Fruit fly (Drosophila melanogaster) whole organism, embryonic: ENCODE data around the gene Lrch.
A peak's percentile ranks its signal among the peaks of the same experiment; 100 is the strongest.

Experiments
- ATbp ChIP-seq: fragments of 200-800 bp; sonication (Bioruptor generic); optimal IDR thresholded peaks from 2 replicates; lab custom pipeline; 2017; ENCODE audit warnings: missing biosample characterization, mild to moderate bottlenecking, missing genetic modification characterization, missing genetic modification reagents
- B-H2 ChIP-seq: fragments of 200-800 bp; sonication (Bioruptor generic); optimal IDR thresholded peaks from 2 replicates; lab custom pipeline; 2018; ENCODE audit warnings: missing biosample characterization, mild to moderate bottlenecking, missing genetic modification characterization
- Bgb ChIP-seq: fragments of 200-800 bp; sonication (Bioruptor generic); IDR thresholded peaks from 2 replicates; pipeline ENCODE4 v1.3.6; 2022; ENCODE audit warnings: missing biosample characterization, missing genetic modification characterization; ENCODE audit not compliant: partially characterized antibody
- CG10959 ChIP-seq: fragments of 200-800 bp; sonication (Bioruptor generic); IDR thresholded peaks from 2 replicates; pipeline ENCODE4 v1.3.6; 2022; ENCODE audit warnings: missing biosample characterization, missing genetic modification characterization
- CG12659 ChIP-seq: fragments of 200-800 bp; sonication (Bioruptor generic); optimal IDR thresholded peaks from 3 replicates; lab custom pipeline; 2017; ENCODE audit warnings: mild to moderate bottlenecking, missing biosample characterization, missing genetic modification reagents, missing genetic modification characterization
- CG13287 ChIP-seq: fragments of 200-800 bp; sonication (Bioruptor generic); IDR thresholded peaks from 2 replicates; pipeline ENCODE4 v1.3.6; 2022; ENCODE audit warnings: missing biosample characterization, missing genetic modification characterization; ENCODE audit not compliant: partially characterized antibody
- CG16813 ChIP-seq: fragments of 200-800 bp; sonication (Bioruptor generic); IDR thresholded peaks from 3 replicates; pipeline ENCODE4 v1.3.6; 2022; ENCODE audit warnings: missing biosample characterization, missing genetic modification characterization; ENCODE audit not compliant: partially characterized antibody
- CG17612 ChIP-seq: fragments of 200-800 bp; sonication (Bioruptor generic); IDR thresholded peaks from 2 replicates; pipeline ENCODE4 v1.3.6; 2022; ENCODE audit warnings: missing biosample characterization, missing genetic modification characterization
- CG2120 ChIP-seq: fragments of 200-800 bp; sonication (Bioruptor generic); optimal IDR thresholded peaks from 3 replicates; lab custom pipeline; 2016; ENCODE audit warnings: missing biosample characterization, missing genetic modification characterization
- CG2199 ChIP-seq: fragments of 200-800 bp; sonication (Bioruptor generic); IDR thresholded peaks from 3 replicates; pipeline ENCODE4 v1.3.6; 2022; ENCODE audit warnings: missing biosample characterization, missing genetic modification characterization
- CG42726 ChIP-seq: fragments of 200-800 bp; sonication (Bioruptor generic); IDR thresholded peaks from 2 replicates; pipeline ENCODE4 v1.3.6; 2022; ENCODE audit warnings: missing biosample characterization, missing genetic modification characterization; ENCODE audit not compliant: partially characterized antibody
- CG6654 ChIP-seq: fragments of 200-800 bp; sonication (Bioruptor generic); optimal IDR thresholded peaks from 2 replicates; lab custom pipeline; 2017; ENCODE audit warnings: missing biosample characterization, mild to moderate bottlenecking, missing genetic modification characterization
- CG6854 ChIP-seq: fragments of 200-800 bp; sonication (Bioruptor generic); optimal IDR thresholded peaks from 3 replicates; lab custom pipeline; 2017; ENCODE audit warnings: missing biosample characterization, mild to moderate bottlenecking, missing genetic modification characterization
- CTCF ChIP-seq: fragments of 200-800 bp; sonication (Bioruptor generic); optimal IDR thresholded peaks from 2 replicates; lab custom pipeline; 2017; ENCODE audit warnings: missing biosample characterization, mild to moderate bottlenecking, missing genetic modification characterization, moderate library complexity
- Dad ChIP-seq: fragments of 200-800 bp; sonication (Bioruptor generic); optimal IDR thresholded peaks from 3 replicates; lab custom pipeline; 2016; ENCODE audit warnings: missing biosample characterization, missing genetic modification characterization
- Dek ChIP-seq: fragments of 200-800 bp; sonication (Bioruptor generic); optimal IDR thresholded peaks from 3 replicates; lab custom pipeline; 2019; ENCODE audit warnings: missing biosample characterization, mild to moderate bottlenecking, missing genetic modification characterization, moderate library complexity
- Dp ChIP-seq: fragments of 200-800 bp; sonication (Bioruptor generic); optimal IDR thresholded peaks from 2 replicates; lab custom pipeline; 2018; ENCODE audit warnings: missing biosample characterization, mild to moderate bottlenecking, missing genetic modification characterization, moderate library complexity
- HLH4C ChIP-seq: fragments of 200-800 bp; sonication (Bioruptor generic); IDR thresholded peaks from 3 replicates; pipeline ENCODE4 v1.3.6; 2022; ENCODE audit warnings: missing biosample characterization, missing genetic modification characterization; ENCODE audit not compliant: partially characterized antibody
- HmgZ ChIP-seq: fragments of 200-800 bp; sonication (Bioruptor generic); optimal IDR thresholded peaks from 2 replicates; lab custom pipeline; 2018; ENCODE audit warnings: missing biosample characterization, mild to moderate bottlenecking, missing genetic modification characterization
- Hr51 ChIP-seq, 2 experiments: fragments of 200-800 bp; sonication (Bioruptor generic); optimal IDR thresholded peaks; 2 replicates in 1 of 2; 3 replicates in 1 of 2; lab custom pipeline; 2016 to 2018; ENCODE audit warnings: missing biosample characterization in 2 of 2, missing genetic modification characterization in 2 of 2, mild to moderate bottlenecking in 1 of 2, moderate library complexity in 1 of 2
- Kr ChIP-seq: fragments of 200-800 bp; sonication (Bioruptor generic); optimal IDR thresholded peaks from 2 replicates; lab custom pipeline; 2017; ENCODE audit warnings: missing biosample characterization, mild to moderate bottlenecking, missing genetic modification characterization
- Lhr ChIP-seq: fragments of 200-800 bp; sonication (Bioruptor generic); optimal IDR thresholded peaks from 3 replicates; lab custom pipeline; 2017; ENCODE audit warnings: mild to moderate bottlenecking, missing biosample characterization, missing genetic modification reagents, missing genetic modification characterization
- Meics ChIP-seq: fragments of 200-800 bp; sonication (Bioruptor generic); optimal IDR thresholded peaks from 2 replicates; lab custom pipeline; 2017; ENCODE audit warnings: missing biosample characterization, mild to moderate bottlenecking, missing genetic modification characterization
- Myb ChIP-seq: fragments of 200-800 bp; sonication (Bioruptor generic); optimal IDR thresholded peaks from 2 replicates; lab custom pipeline; 2016; ENCODE audit warnings: missing biosample characterization, missing genetic modification characterization
- Opbp ChIP-seq: fragments of 200-800 bp; sonication (Bioruptor generic); IDR thresholded peaks from 3 replicates; pipeline ENCODE4 v1.3.6; 2022; ENCODE audit warnings: missing biosample characterization, missing genetic modification characterization; ENCODE audit not compliant: partially characterized antibody
- Poxn ChIP-seq: fragments of 200-800 bp; sonication (Bioruptor generic); IDR thresholded peaks from 2 replicates; pipeline ENCODE4 v1.3.6; 2022; ENCODE audit warnings: missing biosample characterization, missing genetic modification characterization
- Scr ChIP-seq: fragments of 200-800 bp; sonication (Bioruptor generic); IDR thresholded peaks from 2 replicates; pipeline ENCODE4 v1.3.6; 2022; ENCODE audit warnings: missing biosample characterization, missing genetic modification characterization; ENCODE audit not compliant: partially characterized antibody
- Sin3A ChIP-seq: fragments of >200 bp; optimal IDR thresholded peaks from 2 replicates; lab custom pipeline; 2018
- Trl ChIP-seq, 3 experiments: fragments of >200 bp in 2 of 3; fragments of 200-800 bp in 1 of 3; sonication (Bioruptor generic) in 1 of 3; optimal IDR thresholded peaks; 2 replicates in 1 of 3; 3 replicates in 2 of 3; lab custom pipeline; 2016 to 2017; ENCODE audit warnings: missing biosample characterization in 1 of 3, missing genetic modification characterization in 1 of 3
- Xrp1 ChIP-seq: fragments of 200-800 bp; sonication (Bioruptor generic); IDR thresholded peaks from 2 replicates; pipeline ENCODE4 v1.3.6; 2022; ENCODE audit warnings: missing biosample characterization, missing genetic modification characterization
- amos ChIP-seq: fragments of 200-800 bp; sonication (Bioruptor generic); IDR thresholded peaks from 2 replicates; pipeline ENCODE4 v1.3.6; 2022; ENCODE audit warnings: missing biosample characterization, missing genetic modification characterization; ENCODE audit not compliant: partially characterized antibody
- cad ChIP-seq: fragments of >200 bp; optimal IDR thresholded peaks from 2 replicates; lab custom pipeline; 2017; ENCODE audit warnings: missing biosample characterization, missing genetic modification characterization
- gfzf ChIP-seq: fragments of 200-800 bp; sonication (Bioruptor generic); optimal IDR thresholded peaks from 2 replicates; lab custom pipeline; 2016; ENCODE audit warnings: missing biosample characterization, mild to moderate bottlenecking, missing genetic modification characterization, moderate library complexity
- jigr1 ChIP-seq: fragments of 200-800 bp; sonication (Bioruptor generic); IDR thresholded peaks from 3 replicates; pipeline ENCODE4 v1.3.6; 2022; ENCODE audit warnings: missing biosample characterization, missing genetic modification characterization
- knrl ChIP-seq: fragments of 200-800 bp; sonication (Bioruptor generic); IDR thresholded peaks from 3 replicates; pipeline ENCODE4 v1.3.6; 2022; ENCODE audit warnings: missing biosample characterization, missing genetic modification characterization; ENCODE audit not compliant: partially characterized antibody
- lmd ChIP-seq: fragments of 200-800 bp; sonication (Bioruptor generic); IDR thresholded peaks from 2 replicates; pipeline ENCODE4 v1.3.6; 2022; ENCODE audit warnings: missing biosample characterization, missing genetic modification characterization
- pita ChIP-seq: fragments of 200-800 bp; sonication (Bioruptor generic); optimal IDR thresholded peaks from 2 replicates; lab custom pipeline; 2017; ENCODE audit warnings: missing biosample characterization, mild to moderate bottlenecking, missing genetic modification characterization
- prd ChIP-seq, 3 experiments: fragments of >200 bp in 2 of 3; fragments of 200-800 bp in 1 of 3; sonication (Bioruptor generic) in 1 of 3; optimal IDR thresholded peaks in 2 of 3; IDR thresholded peaks in 1 of 3; 2 replicates in 2 of 3; 3 replicates in 1 of 3; pipeline versions ENCODE4 v1.3.6 to Lab custom; 2017 to 2022; ENCODE audit warnings: missing biosample characterization in 1 of 3, missing genetic modification characterization in 1 of 3
- pzg ChIP-seq: fragments of 200-800 bp; sonication (Bioruptor generic); optimal IDR thresholded peaks from 3 replicates; lab custom pipeline; 2018; ENCODE audit warnings: missing biosample characterization, mild to moderate bottlenecking, missing genetic modification characterization, moderate library complexity
- sima ChIP-seq: fragments of 200-800 bp; sonication (Bioruptor generic); optimal IDR thresholded peaks from 2 replicates; lab custom pipeline; 2016; ENCODE audit warnings: missing biosample characterization, missing genetic modification characterization
- slou ChIP-seq: fragments of 200-800 bp; sonication (Bioruptor generic); optimal IDR thresholded peaks from 3 replicates; lab custom pipeline; 2016; ENCODE audit warnings: missing biosample characterization, missing genetic modification characterization
- so ChIP-seq: fragments of 200-800 bp; sonication (Bioruptor generic); IDR thresholded peaks from 3 replicates; pipeline ENCODE4 v1.3.6; 2022; ENCODE audit warnings: missing biosample characterization, missing genetic modification characterization
- stwl ChIP-seq: fragments of 200-800 bp; sonication (Bioruptor generic); optimal IDR thresholded peaks from 3 replicates; lab custom pipeline; 2018; ENCODE audit warnings: missing biosample characterization, mild to moderate bottlenecking, missing genetic modification characterization, moderate library complexity
- trem ChIP-seq: fragments of 200-800 bp; optimal IDR thresholded peaks from 3 replicates; lab custom pipeline; 2019; ENCODE audit warnings: missing biosample characterization, mild to moderate bottlenecking, missing genetic modification characterization, moderate library complexity
- zen ChIP-seq: fragments of 200-800 bp; sonication (Bioruptor generic); optimal IDR thresholded peaks from 3 replicates; lab custom pipeline; 2018; ENCODE audit warnings: missing biosample characterization, mild to moderate bottlenecking, missing genetic modification characterization, moderate library complexity

Lrch gene

DNA sequence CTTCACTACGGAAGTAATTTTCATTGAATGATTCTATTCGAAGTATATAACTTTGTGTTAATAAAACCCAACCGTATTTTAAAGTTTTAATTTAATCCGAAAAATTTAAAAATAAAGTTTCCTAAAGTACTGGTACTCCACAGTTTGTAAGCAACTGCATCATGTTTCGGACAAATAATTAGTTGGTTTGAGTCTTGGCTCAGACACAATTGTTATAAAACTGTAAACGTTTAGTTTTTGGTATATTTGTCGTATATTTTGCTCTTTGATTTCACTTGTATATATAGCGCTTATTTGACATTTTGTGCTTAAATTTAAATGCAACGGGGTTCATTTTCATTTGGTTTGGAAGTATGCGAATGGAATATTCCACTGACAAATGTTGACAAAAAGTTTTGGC is 15.4 kb downstream of the Lrch start:
- no peak for TF ChIP-seq Meics
- TF ChIP-seq sima (GFP tag; lab: Kevin White, UChicago): no peak
- TF ChIP-seq CG12659 (GFP tag; lab: Kevin White, UChicago): peak; percentile 1
- no peak for TF ChIP-seq so (GFP tag; lab: Robert Waterston, UW)
- TF ChIP-seq cad (GFP tag; lab: Kevin White, UChicago): peak; percentile 78
- TF ChIP-seq CTCF (GFP tag; lab: Kevin White, UChicago): peak; percentile 66
- TF ChIP-seq CG16813 (GFP tag; lab: Robert Waterston, UW): 0 out of 3 replicates have a peak, but pooled peaks have one; percentile 12
- peak; percentile 95 for TF ChIP-seq CG2199 (GFP tag; lab: Robert Waterston, UW)
- TF ChIP-seq CG6654 (GFP tag; lab: Kevin White, UChicago): peak; percentile 99
- TF ChIP-seq CG17612 (GFP tag; lab: Robert Waterston, UW): no peak
- TF ChIP-seq HLH4C (GFP tag; lab: Robert Waterston, UW): 0 out of 3 replicates have a peak, but pooled peaks have one; percentile 23
- peak; percentile 33; the same call in 2 of the 3 replicates for TF ChIP-seq knrl (GFP tag; lab: Robert Waterston, UW)
- TF ChIP-seq Xrp1: no peak
- no peak for TF ChIP-seq jigr1 (GFP tag; lab: Robert Waterston, UW)
- TF ChIP-seq Hr51 (GFP tag; optimal IDR thresholded peaks at IDR 0.05; lab: Kevin White, UChicago): peak in 1 of 2 experiments; percentile 69
- peak; percentile 26 for TF ChIP-seq CG6854 (GFP tag; lab: Kevin White, UChicago)
- TF ChIP-seq amos (GFP tag; lab: Robert Waterston, UW): peak; percentile 34; the same call in 1 of the 2 replicates
- peak; percentile 98 for TF ChIP-seq stwl (tag; lab: Kevin White, UChicago)
- TF ChIP-seq HmgZ (tag; lab: Kevin White, UChicago): peak; percentile 17
- TF ChIP-seq CG2120 (GFP tag; lab: Kevin White, UChicago): no peak
- TF ChIP-seq Scr: peak; percentile 53; the same call in 1 of the 2 replicates
- TF ChIP-seq pzg (GFP tag; lab: Kevin White, UChicago): peak; percentile 18
- no peak for TF ChIP-seq trem (tag; lab: Kevin White, UChicago)
- TF ChIP-seq pita: peak; percentile 55
- TF ChIP-seq CG13287 (GFP tag; lab: Robert Waterston, UW): peak; percentile 42; the same call in 1 of the 2 replicates
- TF ChIP-seq Dp (GFP tag; lab: Kevin White, UChicago): peak; percentile 29
- TF ChIP-seq Myb (GFP tag; lab: Kevin White, UChicago): peak; percentile 36
- peak; percentile 83 for TF ChIP-seq zen (tag; lab: Kevin White, UChicago)
- TF ChIP-seq Kr (GFP tag; lab: Kevin White, UChicago): no peak
- TF ChIP-seq Sin3A (lab: Kevin White, UChicago): no peak
- no peak for TF ChIP-seq prd (optimal IDR thresholded peaks at IDR 0.05; lab: Kevin White, UChicago)
- TF ChIP-seq prd (GFP tag; IDR thresholded peaks at IDR 0.05; lab: Robert Waterston, UW): no peak
- peak; percentile 58 for TF ChIP-seq gfzf
- TF ChIP-seq ATbp (GFP tag; lab: Kevin White, UChicago): no peak
- no peak for TF ChIP-seq Trl (optimal IDR thresholded peaks at IDR 0.05; lab: Kevin White, UChicago)
- TF ChIP-seq Trl (GFP tag; optimal IDR thresholded peaks at IDR 0.05; lab: Kevin White, UChicago): no peak
- peak; percentile 47 for TF ChIP-seq slou (GFP tag; lab: Kevin White, UChicago)
- TF ChIP-seq Lhr (GFP tag; lab: Kevin White, UChicago): peak; percentile 10
- no peak for TF ChIP-seq Poxn (GFP tag; lab: Robert Waterston, UW)
- TF ChIP-seq CG42726 (GFP tag; lab: Robert Waterston, UW): peak; percentile 60
- TF ChIP-seq Dek (tag; lab: Kevin White, UChicago): peak; percentile 24
- TF ChIP-seq CG10959 (GFP tag; lab: Robert Waterston, UW): no peak
- TF ChIP-seq Dad: no peak
- no peak for TF ChIP-seq lmd (GFP tag; lab: Robert Waterston, UW)
- peak; percentile 56; the same call in 1 of the 3 replicates for TF ChIP-seq Opbp (GFP tag; lab: Robert Waterston, UW)
- TF ChIP-seq B-H2 (GFP tag; lab: Kevin White, UChicago): peak; percentile 37
- TF ChIP-seq Bgb (GFP tag; lab: Robert Waterston, UW): peak; percentile 60
